Fruit fly (Drosophila melanogaster): ENCODE data around the gene CG14551.
A peak's percentile ranks its signal among the peaks of the same experiment; 100 is the strongest.

Gene CG14551

DNA sequence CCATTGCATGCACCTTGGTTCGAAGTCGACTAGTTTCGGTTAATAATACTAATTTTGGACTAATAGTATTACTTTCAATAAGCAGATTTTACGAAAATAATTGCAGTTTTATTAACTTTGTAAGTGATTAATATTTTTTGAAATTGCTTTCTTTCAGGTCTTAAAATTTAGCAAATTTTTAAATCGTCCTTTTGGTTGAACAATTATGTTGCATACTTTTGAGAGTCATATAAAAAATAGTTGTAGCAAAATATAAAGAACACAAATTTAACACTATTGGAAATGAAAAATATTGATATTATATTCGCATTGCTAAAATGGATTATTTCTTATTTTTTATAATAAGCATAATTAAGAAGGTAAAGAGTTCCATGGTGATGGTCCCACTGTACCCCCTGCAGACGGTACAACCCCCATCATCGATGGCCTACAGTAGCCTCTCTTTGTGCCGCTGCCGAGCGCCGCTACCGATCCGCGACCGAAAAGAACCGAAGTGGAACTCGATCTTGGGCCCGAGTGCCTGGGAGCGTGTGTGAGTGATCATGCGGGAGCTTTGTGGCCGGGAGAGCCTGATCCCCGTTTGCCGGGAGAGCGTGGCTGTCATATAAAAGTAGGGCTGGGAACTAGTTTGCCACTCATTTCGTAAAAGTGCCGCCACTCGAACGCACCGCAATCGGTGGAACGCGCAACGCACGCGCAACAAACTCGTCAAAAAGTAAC, 41.5 kb downstream of the CG14551 start (continued):
- TF ChIP-seq CG30403 (GFP tag; optimal IDR thresholded peaks at IDR 0.05) (peak; percentile 98), CG2129 (GFP tag; IDR thresholded peaks at IDR 0.05; ENCODE audit: partially characterized antibody) (no peak), org-1 (GFP tag; optimal IDR thresholded peaks at IDR 0.05) (peak; percentile 95), salm (tag; optimal IDR thresholded peaks at IDR 0.05) (peak; percentile 88), esg (GFP tag; conservative IDR thresholded peaks at IDR 0.05) (peak; percentile 90), BtbVII (GFP tag; optimal IDR thresholded peaks at IDR 0.05) (peak; percentile 93), Dll (GFP tag; IDR thresholded peaks at IDR 0.05; ENCODE audit: partially characterized antibody) (no peak), bcd (GFP tag; optimal IDR thresholded peaks at IDR 0.05) (peak; percentile 96), dimm (GFP tag; IDR thresholded peaks at IDR 0.05) (peak; percentile 57), CG4360 (GFP tag; IDR thresholded peaks at IDR 0.05) (no peak), CTCF (GFP tag; optimal IDR thresholded peaks at IDR 0.05) (peak; percentile 49), NC2α (GFP tag; optimal IDR thresholded peaks at IDR 0.05) (peak; percentile 62), CG8944 (GFP tag; optimal IDR thresholded peaks at IDR 0.05) (peak; percentile 74), CG14710 (tag; optimal IDR thresholded peaks at IDR 0.05) (peak; percentile 97), CG15514 (GFP tag; optimal IDR thresholded peaks at IDR 0.05) (peak; percentile 31), Nf-YC (tag; optimal IDR thresholded peaks at IDR 0.05) (peak; percentile 8), CG8281 (tag; optimal IDR thresholded peaks at IDR 0.05) (peak; percentile 73), dan (GFP tag; IDR thresholded peaks at IDR 0.05) (no peak; the same call in 1 of the 2 replicates), CG4424 (GFP tag; optimal IDR thresholded peaks at IDR 0.05) (peak; percentile 97), HmgD (GFP tag; optimal IDR thresholded peaks at IDR 0.05) (no peak), CG17361 (GFP tag; IDR thresholded peaks at IDR 0.05) (peak; percentile 100), maf-S (GFP tag; optimal IDR thresholded peaks at IDR 0.05) (peak; percentile 80), Dref (GFP tag; IDR thresholded peaks at IDR 0.05) (no peak), CG9817 (tag; optimal IDR thresholded peaks at IDR 0.05) (peak; percentile 89), CG33213 (GFP tag; optimal IDR thresholded peaks at IDR 0.05) (peak; percentile 24), Jarid2 (GFP tag; optimal IDR thresholded peaks at IDR 0.05) (peak; percentile 74), wor (GFP tag; IDR thresholded peaks at IDR 0.05) (peak; percentile 85), gem (tag; optimal IDR thresholded peaks at IDR 0.05) (peak; percentile 98), sens (GFP tag) (peak; percentile 99), CG15011 (GFP tag; optimal IDR thresholded peaks at IDR 0.05) (peak; percentile 93), Dek (tag; optimal IDR thresholded peaks at IDR 0.05) (peak; percentile 86), Hey (tag; optimal IDR thresholded peaks at IDR 0.05) (peak; percentile 5), HHEX (GFP tag; optimal IDR thresholded peaks at IDR 0.05) (peak; percentile 88), scrt (GFP tag; optimal IDR thresholded peaks at IDR 0.05) (peak; percentile 84), CG34224 (GFP tag; IDR thresholded peaks at IDR 0.05; ENCODE audit: partially characterized antibody) (no peak), CG9876 (GFP tag; optimal IDR thresholded peaks at IDR 0.05) (peak; percentile 58), corto (GFP tag; optimal IDR thresholded peaks at IDR 0.05) (no peak), CG2120 (GFP tag; optimal IDR thresholded peaks at IDR 0.05) (peak; percentile 93), sc (optimal IDR thresholded peaks at IDR 0.05) (no peak), sc (GFP tag; optimal IDR thresholded peaks at IDR 0.05) (peak; percentile 97), Sry-δ (GFP tag; optimal IDR thresholded peaks at IDR 0.05) (peak; percentile 41), CG11247 (GFP tag; IDR thresholded peaks at IDR 0.05) (no peak; the same call in 1 of the 2 replicates), dpn (GFP tag; optimal IDR thresholded peaks at IDR 0.05) (peak; percentile 87), CG7839 (tag; optimal IDR thresholded peaks at IDR 0.05) (peak; percentile 97), unpg (GFP tag; optimal IDR thresholded peaks at IDR 0.05) (peak; percentile 92), Lhr (GFP tag; optimal IDR thresholded peaks at IDR 0.05) (peak; percentile 81), CG11093 (GFP tag; IDR thresholded peaks at IDR 0.05) (peak; percentile 90), NK7.1 (GFP tag; optimal IDR thresholded peaks at IDR 0.05) (peak; percentile 24), CG6683 (GFP tag; optimal IDR thresholded peaks at IDR 0.05) (peak; percentile 82), CG12391 (tag; optimal IDR thresholded peaks at IDR 0.05) (peak; percentile 98)

Measured in whole organism, embryonic.